Fruit fly (Drosophila melanogaster) whole organism, embryonic: ENCODE results near the gene Papss.

Source experiments
- Asciz ChIP-seq: fragments of 200-800 bp; sonication (Bioruptor generic); optimal IDR thresholded peaks from 2 replicates; lab custom pipeline; 2017; ENCODE audit warnings: missing biosample characterization, mild to moderate bottlenecking, missing genetic modification characterization, missing genetic modification reagents
- CG1024 ChIP-seq: fragments of 200-800 bp; sonication (Bioruptor generic); IDR thresholded peaks from 2 replicates; pipeline ENCODE4 v1.3.6; 2022; ENCODE audit warnings: missing biosample characterization, missing genetic modification characterization
- CG10321 ChIP-seq: fragments of 200-800 bp; sonication (Bioruptor generic); IDR thresholded peaks from 2 replicates; pipeline ENCODE4 v1.3.6; 2022; ENCODE audit warnings: missing biosample characterization, missing genetic modification characterization
- CG11085 ChIP-seq: fragments of 200-800 bp; sonication (Bioruptor generic); IDR thresholded peaks from 2 replicates; pipeline ENCODE4 v1.3.6; 2022; ENCODE audit warnings: missing biosample characterization, missing genetic modification characterization
- CG11247 ChIP-seq: fragments of 200-800 bp; sonication (Bioruptor generic); IDR thresholded peaks from 2 replicates; pipeline ENCODE4 v1.3.6; 2022; ENCODE audit warnings: missing biosample characterization, missing genetic modification characterization
- CG11456 ChIP-seq: fragments of 200-800 bp; sonication (Bioruptor generic); IDR thresholded peaks from 3 replicates; pipeline ENCODE4 v1.3.6; 2022; ENCODE audit warnings: missing biosample characterization, missing genetic modification characterization
- CG12391 ChIP-seq: fragments of 200-800 bp; sonication (Bioruptor generic); optimal IDR thresholded peaks from 3 replicates; lab custom pipeline; 2018; ENCODE audit warnings: missing biosample characterization, mild to moderate bottlenecking, missing genetic modification characterization, moderate library complexity
- CG13296 ChIP-seq: fragments of 200-800 bp; sonication (Bioruptor generic); optimal IDR thresholded peaks from 3 replicates; lab custom pipeline; 2018; ENCODE audit warnings: missing biosample characterization, mild to moderate bottlenecking, missing genetic modification characterization
- CG1529 ChIP-seq: fragments of 200-800 bp; sonication (Bioruptor generic); optimal IDR thresholded peaks from 3 replicates; lab custom pipeline; 2018; ENCODE audit warnings: missing biosample characterization, missing genetic modification characterization
- CG16815 ChIP-seq: fragments of 200-800 bp; sonication (Bioruptor generic); optimal IDR thresholded peaks from 3 replicates; lab custom pipeline; 2017; ENCODE audit warnings: missing biosample characterization, mild to moderate bottlenecking, missing genetic modification characterization
- CG18476 ChIP-seq: fragments of 200-800 bp; sonication (Bioruptor generic); optimal IDR thresholded peaks from 2 replicates; lab custom pipeline; 2016; ENCODE audit warnings: missing biosample characterization, mild to moderate bottlenecking, missing genetic modification characterization
- CG2120 ChIP-seq: fragments of 200-800 bp; sonication (Bioruptor generic); optimal IDR thresholded peaks from 3 replicates; lab custom pipeline; 2016; ENCODE audit warnings: missing biosample characterization, missing genetic modification characterization
- CG3065 ChIP-seq: fragments of 200-800 bp; sonication (Bioruptor generic); optimal IDR thresholded peaks from 2 replicates; lab custom pipeline; 2016; ENCODE audit warnings: missing biosample characterization, missing genetic modification characterization
- CG3726 ChIP-seq: fragments of 200-800 bp; sonication (Bioruptor generic); IDR thresholded peaks from 3 replicates; pipeline ENCODE4, ENCODE4 v1.3.6; 2022; ENCODE audit warnings: missing biosample characterization, missing genetic modification characterization
- CG4707 ChIP-seq: fragments of 200-800 bp; sonication (Bioruptor generic); optimal IDR thresholded peaks from 2 replicates; lab custom pipeline; 2018; ENCODE audit warnings: missing biosample characterization, mild to moderate bottlenecking, missing genetic modification characterization, moderate library complexity
- CG6683 ChIP-seq: fragments of 200-800 bp; sonication (Bioruptor generic); optimal IDR thresholded peaks from 2 replicates; lab custom pipeline; 2017; ENCODE audit warnings: missing biosample characterization, mild to moderate bottlenecking, missing genetic modification characterization, missing genetic modification reagents
- CG7963 ChIP-seq: fragments of 200-800 bp; sonication (Bioruptor generic); IDR thresholded peaks from 3 replicates; pipeline ENCODE4 v1.3.6; 2022; ENCODE audit warnings: missing biosample characterization, missing genetic modification characterization; ENCODE audit not compliant: partially characterized antibody
- CkIIα-i1 ChIP-seq: fragments of 200-800 bp; sonication (Bioruptor generic); IDR thresholded peaks from 2 replicates; pipeline ENCODE4 v1.3.6; 2022; ENCODE audit warnings: missing biosample characterization, missing genetic modification characterization
- Ets97D ChIP-seq: fragments of 200-800 bp; sonication (Bioruptor generic); optimal IDR thresholded peaks from 3 replicates; lab custom pipeline; 2016; ENCODE audit warnings: missing biosample characterization, missing genetic modification characterization
- Gug ChIP-seq: fragments of 200-800 bp; sonication (Bioruptor generic); IDR thresholded peaks from 4 replicates; pipeline ENCODE4 v1.3.6; 2022; ENCODE audit warnings: missing biosample characterization, missing genetic modification characterization
- HLH3B ChIP-seq: fragments of 200-800 bp; sonication (Bioruptor generic); IDR thresholded peaks from 2 replicates; pipeline ENCODE4 v1.3.6; 2022; ENCODE audit warnings: missing biosample characterization, missing genetic modification characterization
- Hmr ChIP-seq: fragments of 200-800 bp; sonication (Bioruptor generic); optimal IDR thresholded peaks from 3 replicates; lab custom pipeline; 2017; ENCODE audit warnings: mild to moderate bottlenecking, missing biosample characterization, missing genetic modification reagents, missing genetic modification characterization
- Lhr ChIP-seq: fragments of 200-800 bp; sonication (Bioruptor generic); optimal IDR thresholded peaks from 3 replicates; lab custom pipeline; 2017; ENCODE audit warnings: mild to moderate bottlenecking, missing biosample characterization, missing genetic modification reagents, missing genetic modification characterization
- MTF-1 ChIP-seq: fragments of 200-800 bp; sonication (Bioruptor generic); optimal IDR thresholded peaks from 2 replicates; lab custom pipeline; 2018; ENCODE audit warnings: missing biosample characterization, mild to moderate bottlenecking, missing genetic modification characterization, borderline replicate concordance
- Myb ChIP-seq: fragments of 200-800 bp; sonication (Bioruptor generic); optimal IDR thresholded peaks from 2 replicates; lab custom pipeline; 2016; ENCODE audit warnings: missing biosample characterization, missing genetic modification characterization
- NFAT ChIP-seq: fragments of 200-800 bp; sonication (Bioruptor generic); IDR thresholded peaks from 2 replicates; pipeline ENCODE4 v1.3.6; 2022; ENCODE audit warnings: missing biosample characterization, missing genetic modification characterization
- NfI ChIP-seq: fragments of 200-800 bp; sonication (Bioruptor generic); optimal IDR thresholded peaks from 3 replicates; lab custom pipeline; 2018; ENCODE audit warnings: missing biosample characterization, mild to moderate bottlenecking, missing genetic modification characterization, moderate library complexity
- Ptx1 ChIP-seq: fragments of 200-800 bp; sonication (Bioruptor generic); IDR thresholded peaks from 2 replicates; pipeline ENCODE4 v1.3.6; 2022; ENCODE audit warnings: missing biosample characterization, missing genetic modification characterization
- Vsx1 ChIP-seq: fragments of 200-800 bp; sonication (Bioruptor generic); optimal IDR thresholded peaks from 2 replicates; lab custom pipeline; 2017; ENCODE audit warnings: missing biosample characterization, mild to moderate bottlenecking, missing genetic modification characterization, missing genetic modification reagents
- ap ChIP-seq: fragments of 200-800 bp; sonication (Bioruptor generic); IDR thresholded peaks from 2 replicates; pipeline ENCODE4 v1.3.6; 2022; ENCODE audit warnings: missing biosample characterization, missing genetic modification characterization
- bbx ChIP-seq: fragments of 200-800 bp; sonication (Bioruptor generic); IDR thresholded peaks from 2 replicates; pipeline ENCODE4 v1.3.6; 2022; ENCODE audit warnings: missing biosample characterization, missing genetic modification characterization; ENCODE audit not compliant: partially characterized antibody
- crol ChIP-seq: fragments of 200-800 bp; sonication (Bioruptor generic); IDR thresholded peaks from 2 replicates; pipeline ENCODE4 v1.3.6; 2022; ENCODE audit warnings: missing biosample characterization, missing genetic modification characterization
- cwo ChIP-seq: fragments of 200-800 bp; sonication (Bioruptor generic); optimal IDR thresholded peaks from 3 replicates; lab custom pipeline; 2017; ENCODE audit warnings: missing biosample characterization, missing genetic modification characterization, mild to moderate bottlenecking, moderate library complexity, missing genetic modification reagents
- dmrt11E ChIP-seq: fragments of 200-800 bp; sonication (Bioruptor generic); optimal IDR thresholded peaks from 3 replicates; lab custom pipeline; 2018; ENCODE audit warnings: missing biosample characterization, mild to moderate bottlenecking, missing genetic modification characterization, moderate library complexity
- dmrt99B ChIP-seq: fragments of 200-800 bp; sonication (Bioruptor generic); optimal IDR thresholded peaks from 2 replicates; lab custom pipeline; 2018; ENCODE audit warnings: missing biosample characterization, mild to moderate bottlenecking, missing genetic modification characterization, moderate library complexity
- eyg ChIP-seq: fragments of 200-800 bp; sonication (Bioruptor generic); optimal IDR thresholded peaks from 3 replicates; lab custom pipeline; 2016; ENCODE audit warnings: missing biosample characterization, missing genetic modification characterization
- gce ChIP-seq: fragments of 200-800 bp; sonication (Bioruptor generic); IDR thresholded peaks from 3 replicates; pipeline ENCODE4 v1.3.6; 2022; ENCODE audit warnings: missing biosample characterization, missing genetic modification characterization
- gem ChIP-seq: fragments of 200-800 bp; sonication (Bioruptor generic); optimal IDR thresholded peaks from 2 replicates; lab custom pipeline; 2019; ENCODE audit warnings: missing biosample characterization, mild to moderate bottlenecking, missing genetic modification characterization, moderate library complexity
- gfzf ChIP-seq: fragments of 200-800 bp; sonication (Bioruptor generic); optimal IDR thresholded peaks from 2 replicates; lab custom pipeline; 2016; ENCODE audit warnings: missing biosample characterization, mild to moderate bottlenecking, missing genetic modification characterization, moderate library complexity
- gsb-n ChIP-seq: fragments of 200-800 bp; sonication (Bioruptor generic); optimal IDR thresholded peaks from 3 replicates; lab custom pipeline; 2018; ENCODE audit warnings: missing biosample characterization, mild to moderate bottlenecking, missing genetic modification characterization
- hkb ChIP-seq, 2 experiments: fragments of 200-800 bp in 1 of 2; fragments of >200 bp in 1 of 2; sonication (Bioruptor generic) in 1 of 2; IDR thresholded peaks in 1 of 2; optimal IDR thresholded peaks in 1 of 2; 2 replicates each; pipeline versions ENCODE4 v1.3.6 to Lab custom; 2017 to 2022; ENCODE audit warnings: missing biosample characterization in 1 of 2, missing genetic modification characterization in 1 of 2
- jumu ChIP-seq: fragments of 200-800 bp; sonication (Bioruptor generic); optimal IDR thresholded peaks from 3 replicates; lab custom pipeline; 2016; ENCODE audit warnings: missing biosample characterization, missing genetic modification characterization
- kni ChIP-seq: fragments of 200-800 bp; sonication (Bioruptor generic); optimal IDR thresholded peaks from 3 replicates; lab custom pipeline; 2017; ENCODE audit warnings: mild to moderate bottlenecking, missing biosample characterization, missing genetic modification reagents, missing genetic modification characterization
- pnt ChIP-seq: fragments of 200-800 bp; sonication (Bioruptor generic); optimal IDR thresholded peaks from 3 replicates; lab custom pipeline; 2016; ENCODE audit warnings: missing biosample characterization, missing genetic modification characterization
- trem ChIP-seq: fragments of 200-800 bp; optimal IDR thresholded peaks from 3 replicates; lab custom pipeline; 2019; ENCODE audit warnings: missing biosample characterization, mild to moderate bottlenecking, missing genetic modification characterization, moderate library complexity
- vnd ChIP-seq: fragments of 200-800 bp; sonication (Bioruptor generic); IDR thresholded peaks from 3 replicates; pipeline ENCODE4 v1.3.6; 2022; ENCODE audit warnings: missing biosample characterization, missing genetic modification characterization; ENCODE audit not compliant: partially characterized antibody
- z ChIP-seq: fragments of 200-800 bp; sonication (Bioruptor generic); IDR thresholded peaks from 3 replicates; pipeline ENCODE4 v1.3.6; 2022; ENCODE audit warnings: missing biosample characterization, missing genetic modification characterization

The Papss gene

DNA sequence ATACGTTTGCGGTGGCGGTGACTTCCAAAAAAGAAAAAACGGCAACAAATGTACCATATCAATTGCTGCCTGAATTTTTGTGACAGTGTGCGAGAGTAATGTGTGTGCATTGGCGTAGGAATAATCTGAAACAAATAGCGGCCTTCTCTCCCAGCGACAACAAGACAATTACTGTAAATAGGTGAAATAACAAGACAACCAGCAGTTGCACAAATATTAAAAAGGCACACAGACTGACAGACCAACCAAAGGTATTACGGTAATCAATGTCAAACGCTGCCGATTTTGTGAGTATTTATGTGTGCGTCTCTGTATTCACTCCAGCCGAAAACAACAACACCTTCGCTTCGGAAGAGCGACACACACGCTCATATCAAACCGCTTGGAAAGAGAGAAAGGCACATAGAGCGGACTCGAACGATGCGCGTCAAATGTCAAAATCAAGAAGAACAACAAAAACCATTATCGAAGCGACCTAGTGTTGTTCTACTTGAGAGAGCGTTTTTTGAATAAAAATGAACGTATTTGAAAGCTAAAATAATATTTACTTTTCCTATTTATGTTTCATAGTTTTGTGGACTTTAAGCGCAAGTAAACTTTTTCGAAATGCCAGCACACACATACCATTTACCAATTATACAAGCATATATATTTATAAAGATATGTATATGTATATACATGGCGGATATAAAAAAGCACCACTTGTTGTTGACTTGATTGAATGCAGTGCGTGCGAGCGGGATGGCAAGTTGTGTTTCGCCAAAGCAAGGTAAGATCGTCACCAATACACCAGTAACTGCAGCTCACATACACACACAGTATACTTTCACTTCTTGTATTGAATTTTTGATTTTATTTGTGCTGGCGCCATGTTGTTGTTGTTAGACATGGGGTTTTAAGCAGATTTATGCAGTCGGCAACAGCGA is 62.0 kb downstream of the Papss start (continued):
- TF ChIP-seq dmrt99B (tag; lab: Kevin White, UChicago), result peak; percentile 65
- TF ChIP-seq gem (tag; lab: Kevin White, UChicago), result peak; percentile 59
- no peak for TF ChIP-seq CG16815 (GFP tag; lab: Kevin White, UChicago)
- TF ChIP-seq NFAT (GFP tag; lab: Robert Waterston, UW), result peak; percentile 62; the same call in 1 of the 2 replicates
- TF ChIP-seq CG6683, result peak; percentile 65
- peak; percentile 52 for TF ChIP-seq dmrt11E (tag; lab: Kevin White, UChicago)
- TF ChIP-seq Hmr, result peak; percentile 86
- no peak for TF ChIP-seq vnd (GFP tag; lab: Robert Waterston, UW)
- TF ChIP-seq z (GFP tag; lab: Robert Waterston, UW), result peak; percentile 52; the same call in 1 of the 3 replicates
- peak; percentile 72 for TF ChIP-seq eyg
- peak; percentile 67 for TF ChIP-seq CG4707 (GFP tag; lab: Kevin White, UChicago)
- peak; percentile 75 for TF ChIP-seq CG13296 (GFP tag; lab: Kevin White, UChicago)
- TF ChIP-seq CG1529 (GFP tag; lab: Kevin White, UChicago), result peak; percentile 78
- TF ChIP-seq CG11456 (GFP tag; lab: Robert Waterston, UW), result peak; percentile 62; the same call in 1 of the 3 replicates
- TF ChIP-seq CG1024 (GFP tag; lab: Robert Waterston, UW), result peak; percentile 72; the same call in 1 of the 2 replicates
- peak; percentile 39 for TF ChIP-seq Myb (GFP tag; lab: Kevin White, UChicago)
- TF ChIP-seq pnt (GFP tag; lab: Kevin White, UChicago), result peak; percentile 75
- no peak; the same call in 2 of the 3 replicates for TF ChIP-seq CG3726 (GFP tag; lab: Robert Waterston, UW)
- peak; percentile 84 for TF ChIP-seq MTF-1 (GFP tag; lab: Kevin White, UChicago)
- TF ChIP-seq ap (GFP tag; lab: Robert Waterston, UW), result peak; percentile 27; the same call in 1 of the 2 replicates
- peak; percentile 79 for TF ChIP-seq CG11247 (GFP tag; lab: Robert Waterston, UW)
- peak; percentile 69; the same call in 1 of the 2 replicates for TF ChIP-seq HLH3B (GFP tag; lab: Robert Waterston, UW)
- TF ChIP-seq gsb-n, result peak; percentile 8
- peak; percentile 52 for TF ChIP-seq Asciz (GFP tag; lab: Kevin White, UChicago)
- peak; percentile 37 for TF ChIP-seq jumu (GFP tag; lab: Kevin White, UChicago)
- no peak for TF ChIP-seq CkIIα-i1 (GFP tag; lab: Robert Waterston, UW)
- peak; percentile 92 for TF ChIP-seq kni (GFP tag; lab: Kevin White, UChicago)
- no peak; the same call in 1 of the 2 replicates for TF ChIP-seq CG11085 (GFP tag; lab: Robert Waterston, UW)
- no peak for TF ChIP-seq bbx (GFP tag; lab: Robert Waterston, UW)
- no peak for TF ChIP-seq hkb (optimal IDR thresholded peaks at IDR 0.05; lab: Kevin White, UChicago)
- peak; percentile 68; the same call in 1 of the 2 replicates for TF ChIP-seq hkb (GFP tag; IDR thresholded peaks at IDR 0.05; lab: Robert Waterston, UW)
- peak; percentile 74; the same call in 2 of the 3 replicates for TF ChIP-seq gce (GFP tag; lab: Robert Waterston, UW)
- TF ChIP-seq Vsx1 (GFP tag; lab: Kevin White, UChicago), result peak; percentile 86
- peak; percentile 40 for TF ChIP-seq CG2120 (GFP tag; lab: Kevin White, UChicago)
- no peak for TF ChIP-seq CG7963 (GFP tag; lab: Robert Waterston, UW)
- TF ChIP-seq trem (tag; lab: Kevin White, UChicago), result peak; percentile 13
- peak; percentile 11 for TF ChIP-seq CG18476 (GFP tag; lab: Kevin White, UChicago)
- peak; percentile 62 for TF ChIP-seq Lhr
- peak; percentile 33 for TF ChIP-seq CG12391
- peak; percentile 44 for TF ChIP-seq NfI
- no peak for TF ChIP-seq Ptx1
- peak; percentile 92 for TF ChIP-seq CG10321
- TF ChIP-seq CG3065, result peak; percentile 31
- TF ChIP-seq cwo, result peak; percentile 46
- TF ChIP-seq gfzf (GFP tag; lab: Kevin White, UChicago), result no peak
- TF ChIP-seq Ets97D (GFP tag; lab: Kevin White, UChicago), result no peak
- no peak for TF ChIP-seq Gug (GFP tag; lab: Robert Waterston, UW)
- no peak for TF ChIP-seq crol (GFP tag; lab: Robert Waterston, UW)
